Fruit fly (Drosophila melanogaster): ENCODE measurements around the gene Reps.

Reps gene

DNA sequence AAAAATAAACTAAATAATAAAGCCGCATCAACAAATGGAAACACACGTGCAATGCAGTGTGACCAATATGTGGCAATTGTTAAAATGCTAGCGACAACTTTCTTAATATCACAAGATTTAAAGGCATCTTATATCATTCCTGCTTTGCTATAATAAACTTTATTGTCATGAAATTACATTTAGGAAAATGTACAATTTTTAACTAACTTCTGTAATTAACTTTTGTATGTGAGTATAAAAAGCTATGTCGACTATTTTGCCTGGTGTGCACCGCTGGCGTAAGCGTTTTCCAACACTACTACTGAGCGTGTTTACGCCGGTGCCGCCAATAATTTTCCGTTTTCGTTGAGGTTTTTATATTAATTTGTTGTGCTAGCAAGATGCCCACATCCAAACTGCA is 17.1 kb upstream of the Reps start, which contains the start of the genes Csl4 and Nup160 (continued):
- TF ChIP-seq Fer3 (tag; optimal IDR thresholded peaks at IDR 0.05) (peak; percentile 69), CG3065 (GFP tag; optimal IDR thresholded peaks at IDR 0.05) (peak; percentile 38), cg (GFP tag; optimal IDR thresholded peaks at IDR 0.05) (no peak), Doc3 (GFP tag; IDR thresholded peaks at IDR 0.05; ENCODE audit: partially characterized antibody) (no peak; the same call in 2 of the 3 replicates), sc (optimal IDR thresholded peaks at IDR 0.05) (no peak), sc (GFP tag; optimal IDR thresholded peaks at IDR 0.05) (peak; percentile 49), nerfin-2 (GFP tag; IDR thresholded peaks at IDR 0.05; ENCODE audit: partially characterized antibody) (no peak), CG2712 (tag; optimal IDR thresholded peaks at IDR 0.05) (no peak), Rx (GFP tag; IDR thresholded peaks at IDR 0.05) (peak; percentile 60), slp2 (GFP tag; optimal IDR thresholded peaks at IDR 0.05) (peak; percentile 79), Mad (GFP tag; optimal IDR thresholded peaks at IDR 0.05) (peak; percentile 79), TFAM (GFP tag; optimal IDR thresholded peaks at IDR 0.05) (no peak), row (GFP tag; IDR thresholded peaks at IDR 0.05) (peak; percentile 93), lmd (GFP tag; IDR thresholded peaks at IDR 0.05) (peak; percentile 70), sr (GFP tag; IDR thresholded peaks at IDR 0.05) (no peak), gsb (GFP tag; IDR thresholded peaks at IDR 0.05) (no peak), vnd (GFP tag; IDR thresholded peaks at IDR 0.05; ENCODE audit: partially characterized antibody) (no peak), CG16813 (GFP tag; IDR thresholded peaks at IDR 0.05; ENCODE audit: partially characterized antibody) (no peak), CG7271 (tag; optimal IDR thresholded peaks at IDR 0.05) (peak; percentile 7), CG18262 (tag; optimal IDR thresholded peaks at IDR 0.05) (no peak), Ada2b (GFP tag; IDR thresholded peaks at IDR 0.05) (peak; percentile 48; the same call in 1 of the 2 replicates), CG11085 (GFP tag; IDR thresholded peaks at IDR 0.05) (peak; percentile 48), schlank (tag; optimal IDR thresholded peaks at IDR 0.05) (no peak), prd (optimal IDR thresholded peaks at IDR 0.05) (no peak), prd (GFP tag; IDR thresholded peaks at IDR 0.05) (peak; percentile 86), ap (GFP tag; IDR thresholded peaks at IDR 0.05) (0 out of 2 replicates have a peak, but pooled peaks have one; percentile 23), CG17829 (tag; optimal IDR thresholded peaks at IDR 0.05) (peak; percentile 64), Scr (GFP tag; IDR thresholded peaks at IDR 0.05; ENCODE audit: partially characterized antibody) (peak; percentile 36), onecut (GFP tag; IDR thresholded peaks at IDR 0.05) (no peak), C15 (GFP tag; IDR thresholded peaks at IDR 0.05) (no peak), sqz (GFP tag; optimal IDR thresholded peaks at IDR 0.05) (no peak), Aef1 (GFP tag; IDR thresholded peaks at IDR 0.05) (peak; percentile 60; the same call in 1 of the 3 replicates), CG8765 (GFP tag; IDR thresholded peaks at IDR 0.05) (peak; percentile 30; the same call in 1 of the 2 replicates), sob (GFP tag; IDR thresholded peaks at IDR 0.05) (peak; percentile 90), CG8089 (GFP tag; optimal IDR thresholded peaks at IDR 0.05) (peak; percentile 69), Adf1 (GFP tag; IDR thresholded peaks at IDR 0.05) (peak; percentile 34), so (GFP tag; IDR thresholded peaks at IDR 0.05) (peak; percentile 47; the same call in 2 of the 3 replicates), CG4404 (GFP tag; IDR thresholded peaks at IDR 0.05) (peak; percentile 18; the same call in 1 of the 2 replicates), tup (GFP tag; optimal IDR thresholded peaks at IDR 0.05) (peak; percentile 68), dimm (GFP tag; IDR thresholded peaks at IDR 0.05) (no peak), fru (optimal IDR thresholded peaks at IDR 0.05) (no peak), CG1603 (tag; optimal IDR thresholded peaks at IDR 0.05) (peak; percentile 74), CG3847 (GFP tag; IDR thresholded peaks at IDR 0.05) (peak; percentile 88), CG10959 (GFP tag; IDR thresholded peaks at IDR 0.05) (peak; percentile 36; the same call in 1 of the 2 replicates), Ets97D (GFP tag; optimal IDR thresholded peaks at IDR 0.05) (peak; percentile 81), zen2 (GFP tag; IDR thresholded peaks at IDR 0.05; ENCODE audit: partially characterized antibody) (no peak), CG2678 (tag; optimal IDR thresholded peaks at IDR 0.05) (no peak), al (GFP tag; IDR thresholded peaks at IDR 0.05) (peak; percentile 69), zen (tag; optimal IDR thresholded peaks at IDR 0.05) (peak; percentile 68), trem (tag; optimal IDR thresholded peaks at IDR 0.05) (peak; percentile 83), CG34422 (GFP tag; IDR thresholded peaks at IDR 0.05) (peak; percentile 90), chm (GFP tag; IDR thresholded peaks at IDR 0.05) (0 out of 2 replicates have a peak, but pooled peaks have one; percentile 25)

All from whole organism, embryonic.